Fruit fly (Drosophila melanogaster) whole organism, embryonic: Measurements from ENCODE around the gene dpr14.

Experiments
- CG2116 ChIP-seq: fragments of 200-800 bp; sonication (Bioruptor generic); optimal IDR thresholded peaks from 3 replicates; lab custom pipeline; 2018; ENCODE audit warnings: missing biosample characterization, mild to moderate bottlenecking, missing genetic modification characterization
- Camta ChIP-seq: fragments of 200-800 bp; sonication (Bioruptor generic); optimal IDR thresholded peaks from 2 replicates; lab custom pipeline; 2016; ENCODE audit warnings: missing biosample characterization, missing genetic modification characterization
- H15 ChIP-seq: fragments of 200-800 bp; sonication (Bioruptor generic); IDR thresholded peaks from 3 replicates; pipeline ENCODE4 v1.3.6; 2022; ENCODE audit warnings: missing biosample characterization, missing genetic modification characterization
- Oli ChIP-seq: fragments of 200-800 bp; sonication (Bioruptor generic); optimal IDR thresholded peaks from 2 replicates; lab custom pipeline; 2018; ENCODE audit warnings: missing biosample characterization, mild to moderate bottlenecking, missing genetic modification characterization, moderate library complexity
- ato ChIP-seq: fragments of 200-800 bp; sonication (Bioruptor generic); IDR thresholded peaks from 2 replicates; pipeline ENCODE4 v1.3.6; 2022; ENCODE audit warnings: missing biosample characterization, missing genetic modification characterization; ENCODE audit not compliant: partially characterized antibody

DNA sequence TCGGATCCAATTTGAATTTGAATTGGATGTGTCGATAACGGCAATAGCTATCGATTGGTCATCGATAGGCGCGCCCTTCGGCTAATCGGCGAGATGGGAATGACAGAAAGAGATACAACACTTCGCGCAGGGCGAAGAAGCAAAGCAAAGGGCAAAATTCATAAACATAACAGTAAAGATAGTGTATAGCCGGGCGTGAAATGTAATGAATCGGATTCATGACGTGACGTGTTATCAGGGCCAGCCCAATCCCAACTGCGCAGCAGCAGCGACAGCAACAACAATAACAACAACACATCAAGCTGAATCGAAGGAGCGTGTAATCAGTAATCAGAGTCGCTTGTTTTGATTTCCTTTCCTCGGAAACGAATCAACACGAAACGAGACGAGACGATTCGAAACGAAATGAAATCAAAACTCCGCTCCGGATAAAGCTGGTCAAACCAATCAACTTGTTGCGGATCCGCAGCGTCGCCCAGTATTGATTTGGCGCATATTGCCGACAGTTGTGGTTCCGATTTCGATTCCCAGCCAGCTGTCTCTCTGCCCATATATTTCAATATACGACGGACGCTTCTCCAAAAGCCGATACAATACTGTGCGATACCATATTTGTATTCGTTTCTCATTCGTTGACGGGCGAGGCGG lies 4.0 kb upstream of the dpr14 start, which contains the start of gene snz:
- TF ChIP-seq Oli (tag; lab: Kevin White, UChicago) (no peak), ato (peak; percentile 50; the same call in 1 of the 2 replicates), H15 (no peak), CG2116 (GFP tag; lab: Kevin White, UChicago) (peak; percentile 87), Camta (GFP tag; lab: Kevin White, UChicago) (no peak)
